Fruit fly (Drosophila melanogaster) S2 (cell line): ENCODE results near the gene mus312.

Source experiments
- CG8478 ChIP-seq: fragments of >200 bp; optimal IDR thresholded peaks from 2 replicates; lab custom pipeline; 2018
- CTCF ChIP-seq, 2 experiments: fragments of >200 bp; optimal IDR thresholded peaks; 2 replicates each; lab custom pipeline; 2018

DNA sequence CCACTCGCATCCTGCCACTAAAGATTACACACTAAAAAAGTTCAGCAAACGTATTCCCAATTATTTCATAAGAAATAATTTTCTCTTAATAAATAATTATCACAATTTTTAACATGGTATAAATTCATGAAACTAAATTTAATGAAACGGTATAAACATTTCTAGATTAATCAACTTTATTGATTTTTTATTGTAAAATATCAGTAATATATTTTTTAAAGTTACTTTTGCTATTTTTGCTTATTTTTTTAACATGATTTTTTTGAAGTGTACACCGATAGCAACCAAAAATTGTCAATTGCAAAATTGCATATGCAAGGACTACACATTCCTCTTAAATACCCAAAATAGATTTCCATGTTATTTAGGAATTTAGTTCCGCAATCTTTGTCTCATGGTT lies 14.8 kb upstream of the mus312 start:
- TF ChIP-seq CG8478 (lab: Kevin White, UChicago) (no peak), CTCF (optimal IDR thresholded peaks at IDR 0.05; lab: Kevin White, UChicago) (no peak)
